Worm (Caenorhabditis elegans): ENCODE measurements around the gene mel-28.

ce11 chrIII:4814730-4815129 is 28.9 kb downstream of the mel-28 start, which contains the start of gene arl-6:
- no peak for TF ChIP-seq tbx-11 (GFP tag; IDR thresholded peaks at IDR 0.05)
- no peak for TF ChIP-seq hmbx-1 (tag; optimal IDR thresholded peaks at IDR 0.05)
- TF ChIP-seq pes-1 (GFP tag; IDR thresholded peaks at IDR 0.05): no peak
- no peak for TF ChIP-seq flt-1 (GFP tag; IDR thresholded peaks at IDR 0.05)
- no peak for TF ChIP-seq scrt-1 (GFP tag; IDR thresholded peaks at IDR 0.05)
- no peak for TF ChIP-seq aly-1 (tag; optimal IDR thresholded peaks at IDR 0.05)
- TF ChIP-seq ama-1 (optimal IDR thresholded peaks at IDR 0.05): no peak
- TF ChIP-seq ceh-13 (GFP tag; optimal IDR thresholded peaks at IDR 0.05): no peak
- no peak for TF ChIP-seq hnd-1 (tag; optimal IDR thresholded peaks at IDR 0.05)
- no peak for TF ChIP-seq ets-7 (tag; optimal IDR thresholded peaks at IDR 0.05)
- TF ChIP-seq ceh-36 (tag; optimal IDR thresholded peaks at IDR 0.05): no peak
- no peak for TF ChIP-seq hmg-4 (GFP tag; optimal IDR thresholded peaks at IDR 0.05)
